Fruit fly (Drosophila melanogaster) whole organism: ENCODE results near the gene CG18262.

Experiments used
- CG8478 ChIP-seq: fragments of >200 bp; optimal IDR thresholded peaks from 2 replicates; lab custom pipeline; 2018; ENCODE audit warnings: inconsistent platforms
- Dll ChIP-seq: fragments of >200 bp; optimal IDR thresholded peaks from 2 replicates; lab custom pipeline; 2017
- EcR ChIP-seq, 2 experiments: fragments of >200 bp; optimal IDR thresholded peaks; 2 replicates each; lab custom pipeline; 2017; ENCODE audit warnings: missing biosample characterization in 2 of 2, missing genetic modification characterization in 2 of 2, missing genetic modification reagents in 2 of 2
- pan ChIP-seq: fragments of >200 bp; optimal IDR thresholded peaks from 2 replicates; lab custom pipeline; 2017
- psq ChIP-seq: fragments of >200 bp; optimal IDR thresholded peaks from 2 replicates; lab custom pipeline; 2017
- usp ChIP-seq: fragments of >200 bp; optimal IDR thresholded peaks from 2 replicates; lab custom pipeline; 2017; ENCODE audit warnings: missing biosample characterization, missing genetic modification characterization, mixed read lengths

DNA sequence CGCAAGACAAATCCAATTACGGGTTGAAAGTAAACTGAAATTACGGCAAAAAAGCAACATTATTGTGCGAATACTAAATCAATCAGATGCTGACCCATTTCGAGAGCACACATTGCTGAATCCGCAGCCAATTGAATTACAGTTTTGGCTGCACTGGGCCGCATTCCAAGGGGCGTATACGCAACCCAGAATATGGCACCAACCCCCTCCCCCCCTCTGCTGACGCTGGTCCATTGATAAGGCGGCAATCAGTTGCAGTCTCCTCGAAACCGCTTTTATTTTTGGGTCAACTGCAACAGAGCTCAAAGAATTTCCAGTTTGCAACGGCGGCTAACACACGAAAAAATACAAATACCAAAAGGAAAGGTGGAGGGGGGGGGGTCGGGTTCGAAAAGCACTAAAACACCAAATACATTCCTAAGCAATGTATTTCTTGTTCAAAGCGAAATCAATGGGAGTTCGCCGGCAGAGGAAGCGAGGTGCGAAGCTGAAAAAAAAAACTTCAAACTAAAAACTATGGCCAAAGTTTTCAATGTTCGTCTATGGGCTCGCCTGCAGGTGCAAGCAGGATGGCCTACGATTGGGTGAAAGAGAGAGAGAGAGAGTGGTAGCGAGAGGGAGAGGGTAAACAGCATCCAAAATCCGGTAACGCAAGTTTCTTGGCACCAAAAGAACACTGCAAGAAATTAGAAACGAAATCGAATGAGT, 42.9 kb downstream of the CG18262 start:
- TF ChIP-seq psq (lab: Kevin White, UChicago) = no peak
- no peak for TF ChIP-seq pan (lab: Kevin White, UChicago)
- TF ChIP-seq CG8478 = no peak
- TF ChIP-seq usp (GFP tag; lab: Kevin White, UChicago) = no peak
- no peak for TF ChIP-seq Dll (lab: Kevin White, UChicago)
- no peak for TF ChIP-seq EcR (GFP tag; optimal IDR thresholded peaks at IDR 0.05; lab: Kevin White, UChicago)
